Worm (Caenorhabditis elegans) whole organism, early embryonic: ENCODE measurements around the gene F26G5.1.

Source experiments
- aly-1 ChIP-seq: sonication (generic microtip); optimal IDR thresholded peaks from 2 replicates; lab custom pipeline; 2016; ENCODE audit warnings: missing genetic modification characterization, missing compliant biosample characterization
- ama-1 ChIP-seq: fragments of 150-350 bp; optimal IDR thresholded peaks from 2 replicates; lab custom pipeline; 2014
- ets-7 ChIP-seq: sonication (generic microtip); optimal IDR thresholded peaks from 2 replicates; lab custom pipeline; 2016; ENCODE audit warnings: missing genotype, missing genetic modification characterization, missing compliant biosample characterization
- pes-1 ChIP-seq: fragments of 200-800 bp; sonication (Bioruptor generic); IDR thresholded peaks from 2 replicates; pipeline ENCODE4 v1.3.6; 2022; ENCODE audit warnings: missing genetic modification reagents, missing genetic modification characterization, missing compliant biosample characterization
- scrt-1 ChIP-seq: fragments of 200-800 bp; sonication (Bioruptor generic); IDR thresholded peaks from 2 replicates; pipeline ENCODE4 v1.3.6; 2022; ENCODE audit warnings: missing genetic modification characterization, missing compliant biosample characterization
- sea-1 ChIP-seq: fragments of 200-800 bp; sonication (Bioruptor generic); conservative IDR thresholded peaks from 2 replicates; pipeline ENCODE4 v1.3.6; 2022; ENCODE audit warnings: missing genetic modification characterization, missing compliant biosample characterization
- tbx-11 ChIP-seq: fragments of 200-800 bp; sonication (Bioruptor generic); IDR thresholded peaks from 2 replicates; pipeline ENCODE4 v1.3.6; 2022; ENCODE audit warnings: missing genetic modification characterization, missing compliant biosample characterization
- tbx-37 ChIP-seq: fragments of 200-800 bp; sonication (Bioruptor generic); conservative IDR thresholded peaks from 2 replicates; pipeline ENCODE4 v1.3.6; 2022; ENCODE audit warnings: missing genetic modification reagents, missing genetic modification characterization, missing compliant biosample characterization
- tra-4 ChIP-seq: sonication (generic microtip); optimal IDR thresholded peaks from 2 replicates; lab custom pipeline; 2017; ENCODE audit warnings: missing genetic modification characterization, missing compliant biosample characterization

- TF ChIP-seq ama-1 (lab: Kevin White, UChicago): no peak
- TF ChIP-seq sea-1 (GFP tag; lab: Robert Waterston, UW): no peak
- TF ChIP-seq tbx-11 (GFP tag; lab: Robert Waterston, UW): no peak
- TF ChIP-seq aly-1 (tag; lab: Kevin White, UChicago): no peak
- no peak for TF ChIP-seq ets-7 (tag; lab: Kevin White, UChicago)
- TF ChIP-seq scrt-1 (GFP tag; lab: Robert Waterston, UW): no peak
- no peak for TF ChIP-seq pes-1 (GFP tag; lab: Robert Waterston, UW)
- TF ChIP-seq tra-4 (tag; lab: Kevin White, UChicago): no peak
- TF ChIP-seq tbx-37 (GFP tag; lab: Robert Waterston, UW): no peak
Observed at ce11 chrV:5018067-5018466, 42.8 kb downstream of the F26G5.1 start.
